Fruit fly (Drosophila melanogaster) whole organism, prepupa: ENCODE measurements around the gene CG15480.

Source experiments
- CG10669 ChIP-seq: fragments of 200-800 bp; sonication (Bioruptor generic); optimal IDR thresholded peaks from 3 replicates; lab custom pipeline; 2018; ENCODE audit warnings: missing biosample characterization, mild to moderate bottlenecking, missing genetic modification characterization, moderate library complexity
- CG11294 ChIP-seq: fragments of 200-800 bp; sonication (Bioruptor generic); IDR thresholded peaks from 2 replicates; pipeline ENCODE4 v1.3.6; 2022; ENCODE audit warnings: missing biosample characterization, missing genetic modification characterization
- CG11902 ChIP-seq: fragments of 200-800 bp; sonication (Bioruptor generic); optimal IDR thresholded peaks from 3 replicates; lab custom pipeline; 2016; ENCODE audit warnings: missing biosample characterization, missing genetic modification characterization
- CG1621 ChIP-seq: fragments of 200-800 bp; sonication (Bioruptor generic); optimal IDR thresholded peaks from 3 replicates; lab custom pipeline; 2018; ENCODE audit warnings: missing biosample characterization, mild to moderate bottlenecking, missing genetic modification characterization
- CG16779 ChIP-seq: fragments of 200-800 bp; sonication (Bioruptor generic); optimal IDR thresholded peaks from 3 replicates; lab custom pipeline; 2017; ENCODE audit warnings: missing biosample characterization, mild to moderate bottlenecking, missing genetic modification characterization
- CG31627 ChIP-seq: fragments of 200-800 bp; sonication (Bioruptor generic); optimal IDR thresholded peaks from 3 replicates; lab custom pipeline; 2016; ENCODE audit warnings: missing biosample characterization, missing genetic modification characterization
- CG34406 ChIP-seq: fragments of 200-800 bp; sonication (Bioruptor generic); optimal IDR thresholded peaks from 3 replicates; lab custom pipeline; 2016; ENCODE audit warnings: missing biosample characterization, missing genetic modification characterization
- CG3919 ChIP-seq: fragments of 200-800 bp; sonication (Bioruptor generic); optimal IDR thresholded peaks from 3 replicates; lab custom pipeline; 2016; ENCODE audit warnings: missing biosample characterization, missing genetic modification characterization
- CG6276 ChIP-seq: fragments of 200-800 bp; sonication (Bioruptor generic); optimal IDR thresholded peaks from 2 replicates; lab custom pipeline; 2017; ENCODE audit warnings: missing biosample characterization, mild to moderate bottlenecking, missing genetic modification characterization
- CG6792 ChIP-seq: fragments of 200-800 bp; sonication (Bioruptor generic); optimal IDR thresholded peaks from 3 replicates; lab custom pipeline; 2016; ENCODE audit warnings: missing biosample characterization, missing genetic modification characterization
- CG6808 ChIP-seq: fragments of 200-800 bp; sonication (Bioruptor generic); optimal IDR thresholded peaks from 3 replicates; lab custom pipeline; 2017; ENCODE audit warnings: missing biosample characterization, missing genetic modification characterization, mild to moderate bottlenecking, moderate library complexity, missing genetic modification reagents
- CG6854 ChIP-seq: fragments of 200-800 bp; sonication (Bioruptor generic); optimal IDR thresholded peaks from 2 replicates; lab custom pipeline; 2017; ENCODE audit warnings: missing biosample characterization, mild to moderate bottlenecking, missing genetic modification characterization
- CG8119 ChIP-seq: fragments of 200-800 bp; sonication (Bioruptor generic); IDR thresholded peaks from 3 replicates; pipeline ENCODE4 v1.3.6; 2022; ENCODE audit warnings: missing biosample characterization, missing genetic modification characterization
- CG8319 ChIP-seq: fragments of 200-800 bp; sonication (Bioruptor generic); optimal IDR thresholded peaks from 3 replicates; lab custom pipeline; 2016; ENCODE audit warnings: missing biosample characterization, missing genetic modification characterization
- CG9139 ChIP-seq: fragments of 200-800 bp; sonication (Bioruptor generic); optimal IDR thresholded peaks from 3 replicates; lab custom pipeline; 2017; ENCODE audit warnings: missing biosample characterization, mild to moderate bottlenecking, missing genetic modification characterization
- Eip75B ChIP-seq: fragments of 200-800 bp; sonication (Bioruptor generic); optimal IDR thresholded peaks from 3 replicates; lab custom pipeline; 2016; ENCODE audit warnings: missing biosample characterization, missing genetic modification characterization
- Eip78C ChIP-seq: fragments of 200-800 bp; sonication (Bioruptor generic); peaks from one replicate; lab custom pipeline; 2016; ENCODE audit warnings: missing biosample characterization, missing genetic modification characterization
- Ets21C ChIP-seq: fragments of 200-800 bp; sonication (Bioruptor generic); optimal IDR thresholded peaks from 3 replicates; lab custom pipeline; 2016; ENCODE audit warnings: missing biosample characterization, missing genetic modification characterization
- Ets96B ChIP-seq: fragments of 200-800 bp; optimal IDR thresholded peaks from 2 replicates; lab custom pipeline; 2019; ENCODE audit warnings: missing biosample characterization, mild to moderate bottlenecking, missing genetic modification characterization, moderate library complexity
- Hr38 ChIP-seq: sonication (Bioruptor generic); optimal IDR thresholded peaks from 2 replicates; lab custom pipeline; 2016; ENCODE audit warnings: missing biosample characterization, missing genetic modification characterization
- Hr39 ChIP-seq: fragments of 200-800 bp; sonication (Bioruptor generic); optimal IDR thresholded peaks from 2 replicates; lab custom pipeline; 2016; ENCODE audit warnings: missing biosample characterization, missing genetic modification characterization
- Hr4 ChIP-seq: fragments of 200-800 bp; sonication (Bioruptor generic); optimal IDR thresholded peaks from 3 replicates; lab custom pipeline; 2016; ENCODE audit warnings: missing biosample characterization, missing genetic modification characterization
- Lpt ChIP-seq: fragments of 200-800 bp; sonication (Bioruptor generic); optimal IDR thresholded peaks from 3 replicates; lab custom pipeline; 2016; ENCODE audit warnings: missing biosample characterization, missing genetic modification characterization
- Met ChIP-seq: fragments of 200-800 bp; sonication (Bioruptor generic); optimal IDR thresholded peaks from 3 replicates; lab custom pipeline; 2016; ENCODE audit warnings: missing biosample characterization, missing genetic modification characterization
- Smox ChIP-seq: fragments of 200-800 bp; sonication (Bioruptor generic); optimal IDR thresholded peaks from 3 replicates; lab custom pipeline; 2016; ENCODE audit warnings: missing biosample characterization, missing genetic modification characterization
- Sox102F ChIP-seq: fragments of 200-800 bp; sonication (Bioruptor generic); optimal IDR thresholded peaks from 2 replicates; lab custom pipeline; 2016; ENCODE audit warnings: missing biosample characterization, mild to moderate bottlenecking, missing genetic modification characterization
- Sox15 ChIP-seq: fragments of 200-800 bp; sonication (Bioruptor generic); optimal IDR thresholded peaks from 3 replicates; lab custom pipeline; 2016; ENCODE audit warnings: missing biosample characterization, missing genetic modification characterization
- cyc ChIP-seq: fragments of 200-800 bp; sonication (Bioruptor generic); optimal IDR thresholded peaks from 3 replicates; lab custom pipeline; 2016; ENCODE audit warnings: missing biosample characterization, missing genetic modification characterization
- dac ChIP-seq: fragments of 200-800 bp; sonication (Bioruptor generic); optimal IDR thresholded peaks from 2 replicates; lab custom pipeline; 2017; ENCODE audit warnings: missing biosample characterization, mild to moderate bottlenecking, missing genetic modification characterization
- eg ChIP-seq: fragments of 200-800 bp; sonication (Bioruptor generic); IDR thresholded peaks from 3 replicates; pipeline ENCODE4 v1.3.6; 2022; ENCODE audit warnings: missing biosample characterization, missing genetic modification characterization
- fd59A ChIP-seq: fragments of 200-800 bp; sonication (Bioruptor generic); optimal IDR thresholded peaks from 2 replicates; lab custom pipeline; 2017; ENCODE audit warnings: missing biosample characterization, mild to moderate bottlenecking, missing genetic modification characterization, missing genetic modification reagents
- net ChIP-seq: fragments of 200-800 bp; sonication (Bioruptor generic); optimal IDR thresholded peaks from 3 replicates; lab custom pipeline; 2016; ENCODE audit warnings: missing biosample characterization, missing genetic modification characterization
- pdm3 ChIP-seq: fragments of 200-800 bp; sonication (Bioruptor generic); optimal IDR thresholded peaks from 3 replicates; lab custom pipeline; 2016; ENCODE audit warnings: missing biosample characterization, missing genetic modification characterization
- salr ChIP-seq, 2 experiments: fragments of 200-800 bp; sonication (Bioruptor generic); optimal IDR thresholded peaks; 3 replicates each; lab custom pipeline; 2016 to 2018; ENCODE audit warnings: missing biosample characterization in 2 of 2, missing genetic modification characterization in 2 of 2, mild to moderate bottlenecking in 1 of 2
- spab ChIP-seq: fragments of 200-800 bp; sonication (Bioruptor generic); optimal IDR thresholded peaks from 2 replicates; lab custom pipeline; 2017; ENCODE audit warnings: missing biosample characterization, mild to moderate bottlenecking, missing genetic modification characterization, missing genetic modification reagents
- svp ChIP-seq: fragments of 200-800 bp; sonication (Bioruptor generic); peaks from one replicate; lab custom pipeline; 2016; ENCODE audit warnings: missing biosample characterization, missing genetic modification characterization
- topi ChIP-seq: fragments of 200-800 bp; sonication (Bioruptor generic); optimal IDR thresholded peaks from 3 replicates; lab custom pipeline; 2016; ENCODE audit warnings: missing biosample characterization, missing genetic modification characterization
- vri ChIP-seq: fragments of 200-800 bp; sonication (Bioruptor generic); optimal IDR thresholded peaks from 3 replicates; lab custom pipeline; 2016; ENCODE audit warnings: missing biosample characterization, mild to moderate bottlenecking, missing genetic modification characterization

CG15480 gene

dm6 chr2L:13244759-13245308 lies 19.8 kb upstream of the CG15480 start:
- TF ChIP-seq topi (GFP tag; lab: Kevin White, UChicago) (no peak), CG6792 (GFP tag; lab: Kevin White, UChicago) (no peak), svp (GFP tag; lab: Kevin White, UChicago) (peak; percentile 17), Sox15 (GFP tag; lab: Kevin White, UChicago) (no peak), Hr4 (no peak)

dm6 chr2L:13239689-13240088 lies 14.6 kb upstream of the CG15480 start, which contains the start of gene Jhbp13:
Gene Jhbp13, plus strand, starts transcription at chr2L:13239989.
- TF ChIP-seq CG3919 (GFP tag; lab: Kevin White, UChicago) (no peak), Sox15 (GFP tag; lab: Kevin White, UChicago) (no peak), CG6854 (no peak), svp (GFP tag; lab: Kevin White, UChicago) (no peak), CG8319 (GFP tag; lab: Kevin White, UChicago) (no peak), Hr38 (GFP tag; lab: Kevin White, UChicago) (no peak), vri (GFP tag; lab: Kevin White, UChicago) (no peak), CG16779 (tag; lab: Kevin White, UChicago) (no peak), Met (no peak), Smox (no peak), CG9139 (no peak), CG8119 (GFP tag; lab: Robert Waterston, UW) (no peak), CG34406 (no peak), salr (GFP tag; optimal IDR thresholded peaks at IDR 0.05; lab: Kevin White, UChicago) (no peak), eg (GFP tag; lab: Robert Waterston, UW) (no peak)
- TF ChIP-seq, all 60 proteins: peak for 0

dm6 chr2L:13236194-13236593 lies 11.1 kb upstream of the CG15480 start, which contains the start of gene Jhbp14:
Gene Jhbp14, plus strand, starts transcription at chr2L:13236494.
- TF ChIP-seq CG11294 (GFP tag; lab: Robert Waterston, UW): no peak
- TF ChIP-seq Eip75B: no peak
- TF ChIP-seq CG34406: no peak
- no peak for TF ChIP-seq dac (GFP tag; lab: Kevin White, UChicago)
- no peak for TF ChIP-seq CG1621 (tag; lab: Kevin White, UChicago)
- no peak for TF ChIP-seq CG6854
- no peak for TF ChIP-seq CG6276 (GFP tag; lab: Kevin White, UChicago)
- TF ChIP-seq topi (GFP tag; lab: Kevin White, UChicago): no peak
- no peak for TF ChIP-seq Sox102F (GFP tag; lab: Kevin White, UChicago)
- no peak for TF ChIP-seq vri (GFP tag; lab: Kevin White, UChicago)
- TF ChIP-seq CG31627 (GFP tag; lab: Kevin White, UChicago): no peak
- no peak for TF ChIP-seq Hr39 (GFP tag; lab: Kevin White, UChicago)
- no peak for TF ChIP-seq CG3919 (GFP tag; lab: Kevin White, UChicago)
- TF ChIP-seq CG6792 (GFP tag; lab: Kevin White, UChicago): no peak
- TF ChIP-seq CG10669 (GFP tag; lab: Kevin White, UChicago): no peak
- TF ChIP-seq Hr4: no peak
- TF ChIP-seq spab: no peak
- no peak for TF ChIP-seq CG6808 (GFP tag; lab: Kevin White, UChicago)

- TF ChIP-seq topi (GFP tag; lab: Kevin White, UChicago) (no peak), vri (GFP tag; lab: Kevin White, UChicago) (no peak), Eip78C (GFP tag; lab: Kevin White, UChicago) (no peak), CG11902 (GFP tag; lab: Kevin White, UChicago) (no peak), pdm3 (GFP tag; lab: Kevin White, UChicago) (no peak), CG6808 (GFP tag; lab: Kevin White, UChicago) (no peak), Hr4 (no peak), Smox (no peak), net (GFP tag; lab: Kevin White, UChicago) (no peak), CG31627 (GFP tag; lab: Kevin White, UChicago) (no peak), Ets96B (no peak), Ets21C (GFP tag; lab: Kevin White, UChicago) (no peak), cyc (GFP tag; lab: Kevin White, UChicago) (no peak), CG6792 (GFP tag; lab: Kevin White, UChicago) (no peak), CG11294 (GFP tag; lab: Robert Waterston, UW) (no peak), Lpt (GFP tag; lab: Kevin White, UChicago) (no peak), CG8119 (GFP tag; lab: Robert Waterston, UW) (no peak), fd59A (no peak)
Observed at dm6 chr2L:13234610-13235489, 9.8 kb upstream of the CG15480 start, which contains the start of gene Mabi. Gene Mabi, minus strand, starts transcription at chr2L:13234660.
